Worm (Caenorhabditis elegans) whole organism, young adult: ENCODE data around the gene rsp-6.
A peak's percentile ranks its signal among the peaks of the same experiment; 100 is the strongest.

Experiments
- B0019.2 ChIP-seq: fragments of 200-800 bp; sonication (Bioruptor generic); conservative IDR thresholded peaks from 2 replicates; pipeline ENCODE4 v1.3.6; 2022; ENCODE audit warnings: missing genetic modification reagents, missing genetic modification characterization, missing compliant biosample characterization
- B0035.1 ChIP-seq: sonication (generic microtip); optimal IDR thresholded peaks from 2 replicates; lab custom pipeline; 2016; ENCODE audit warnings: missing genetic modification characterization, mild to moderate bottlenecking, missing compliant biosample characterization, missing genotype, missing genetic modification reagents
- B0261.1 ChIP-seq: sonication (generic microtip); optimal IDR thresholded peaks from 2 replicates; lab custom pipeline; 2016; ENCODE audit warnings: mild to moderate bottlenecking, missing genetic modification characterization, moderate library complexity, missing compliant biosample characterization
- C06A6.2 ChIP-seq: fragments of 200-800 bp; sonication (Bioruptor generic); conservative IDR thresholded peaks from 2 replicates; pipeline ENCODE4 v1.3.6; 2022; ENCODE audit warnings: missing genetic modification characterization, missing compliant biosample characterization
- F10E7.11 ChIP-seq: sonication (generic microtip); optimal IDR thresholded peaks from 2 replicates; lab custom pipeline; 2017; ENCODE audit warnings: mild to moderate bottlenecking, missing genetic modification characterization, moderate library complexity, missing compliant biosample characterization
- F23B12.7 ChIP-seq: sonication (generic microtip); optimal IDR thresholded peaks from 2 replicates; lab custom pipeline; 2017; ENCODE audit warnings: missing genetic modification characterization, mild to moderate bottlenecking, missing compliant biosample characterization, antibody characterized with exemption, moderate library complexity; ENCODE audit not compliant: insufficient read depth
- F49E8.2 ChIP-seq: sonication (generic microtip); optimal IDR thresholded peaks from 3 replicates; lab custom pipeline; 2017; ENCODE audit warnings: missing genetic modification characterization, mild to moderate bottlenecking, missing compliant biosample characterization, antibody characterized with exemption, moderate library complexity; ENCODE audit not compliant: insufficient read depth
- F52B5.7 ChIP-seq: sonication (generic microtip); optimal IDR thresholded peaks from 2 replicates; lab custom pipeline; 2016; ENCODE audit warnings: mild to moderate bottlenecking, missing genetic modification characterization, missing compliant biosample characterization
- F57C9.4 ChIP-seq: sonication (generic microtip); optimal IDR thresholded peaks from 2 replicates; lab custom pipeline; 2017; ENCODE audit warnings: mild to moderate bottlenecking, missing genetic modification characterization, missing compliant biosample characterization
- K12H6.12 ChIP-seq: fragments of 200-800 bp; sonication (Bioruptor generic); optimal IDR thresholded peaks from 2 replicates; lab custom pipeline; 2018; ENCODE audit warnings: mild to moderate bottlenecking, missing genetic modification characterization, missing compliant biosample characterization
- Y56A3A.18 ChIP-seq: fragments of 200-800 bp; sonication (Bioruptor generic); IDR thresholded peaks from 2 replicates; pipeline ENCODE4 v1.3.6; 2022; ENCODE audit warnings: missing genetic modification reagents, missing genetic modification characterization, missing compliant biosample characterization
- Y95B8A.8 ChIP-seq: fragments of 200-800 bp; sonication (Bioruptor generic); IDR thresholded peaks from 2 replicates; pipeline ENCODE4 v1.3.6; 2022; ENCODE audit warnings: missing genetic modification reagents, missing genetic modification characterization, missing compliant biosample characterization
- akir-1 ChIP-seq: fragments of 200-800 bp; sonication (Bioruptor generic); optimal IDR thresholded peaks from 2 replicates; lab custom pipeline; 2018; ENCODE audit warnings: mild to moderate bottlenecking, missing genetic modification characterization, moderate library complexity, missing compliant biosample characterization
- ama-1 ChIP-seq, 3 experiments: fragments of 150-350 bp in 1 of 3; sonication (generic microtip) in 2 of 3; optimal IDR thresholded peaks; 2 replicates each; lab custom pipeline; 2014 to 2018; ENCODE audit warnings: missing biosample characterization in 2 of 3, missing genetic modification characterization in 2 of 3, missing genetic modification reagents in 2 of 3
- aptf-2 ChIP-seq: fragments of 200-800 bp; sonication (Bioruptor generic); conservative IDR thresholded peaks from 2 replicates; pipeline ENCODE4 v1.3.6; 2022; ENCODE audit warnings: missing genetic modification reagents, missing genetic modification characterization, missing compliant biosample characterization
- ceh-58 ChIP-seq: fragments of 200-800 bp; sonication (Bioruptor generic); IDR thresholded peaks from 2 replicates; pipeline ENCODE4 v1.3.6; 2022; ENCODE audit warnings: missing genetic modification characterization, missing compliant biosample characterization
- ceh-91 ChIP-seq: fragments of 200-800 bp; sonication (Bioruptor generic); IDR thresholded peaks from 2 replicates; pipeline ENCODE4 v1.3.6; 2022; ENCODE audit warnings: missing genetic modification reagents, missing genetic modification characterization, missing compliant biosample characterization
- chd-7 ChIP-seq: sonication (generic microtip); optimal IDR thresholded peaks from 2 replicates; lab custom pipeline; 2016; ENCODE audit warnings: mild to moderate bottlenecking, missing genetic modification characterization, moderate library complexity, missing compliant biosample characterization
- dpl-1 ChIP-seq: fragments of 150-350 bp; optimal IDR thresholded peaks from 2 replicates; lab custom pipeline; 2014; ENCODE audit warnings: missing biosample characterization, missing genetic modification reagents, missing genetic modification characterization
- efl-1 ChIP-seq: fragments of 150-350 bp; optimal IDR thresholded peaks from 2 replicates; lab custom pipeline; 2014; ENCODE audit warnings: missing biosample characterization, missing genetic modification reagents, missing genetic modification characterization
- hlh-12 ChIP-seq: sonication (generic microtip); optimal IDR thresholded peaks from 2 replicates; lab custom pipeline; 2016; ENCODE audit warnings: missing genetic modification characterization, missing compliant biosample characterization
- hmg-1.2 ChIP-seq: fragments of 200-800 bp; sonication (Bioruptor generic); IDR thresholded peaks from 2 replicates; pipeline ENCODE4 v1.3.6; 2022; ENCODE audit warnings: missing genetic modification reagents, missing genetic modification characterization, missing compliant biosample characterization
- hmg-20 ChIP-seq: fragments of 200-800 bp; sonication (Bioruptor generic); IDR thresholded peaks from 2 replicates; pipeline ENCODE4 v1.3.6; 2022; ENCODE audit warnings: missing genetic modification reagents, missing genetic modification characterization, missing compliant biosample characterization
- hrde-1 ChIP-seq: sonication (generic microtip); optimal IDR thresholded peaks from 2 replicates; lab custom pipeline; 2016; ENCODE audit warnings: missing genetic modification characterization, mild to moderate bottlenecking, missing compliant biosample characterization, moderate library complexity, missing genotype, missing genetic modification reagents, borderline replicate concordance
- let-526 ChIP-seq: fragments of 200-800 bp; sonication (Bioruptor generic); IDR thresholded peaks from 2 replicates; pipeline ENCODE4 v1.3.6; 2022; ENCODE audit warnings: missing genetic modification reagents, missing genetic modification characterization, missing compliant biosample characterization
- lin-26 ChIP-seq: fragments of 200-800 bp; sonication (Bioruptor generic); IDR thresholded peaks from 2 replicates; pipeline ENCODE4 v1.3.6; 2022; ENCODE audit warnings: missing genetic modification reagents, missing genetic modification characterization, missing compliant biosample characterization
- lin-35 ChIP-seq, 3 experiments: fragments of 150-350 bp in 2 of 3; sonication (generic microtip) in 1 of 3; optimal IDR thresholded peaks; 2 replicates each; lab custom pipeline; 2014 to 2018; ENCODE audit warnings: missing biosample characterization in 3 of 3, missing genetic modification characterization in 3 of 3, missing genetic modification reagents in 3 of 3
- lin-40 ChIP-seq: sonication (generic microtip); optimal IDR thresholded peaks from 2 replicates; lab custom pipeline; 2016; ENCODE audit warnings: missing genetic modification characterization, mild to moderate bottlenecking, missing compliant biosample characterization, missing genotype, missing genetic modification reagents
- lin-54 ChIP-seq: fragments of 200-800 bp; sonication (Bioruptor generic); optimal IDR thresholded peaks from 2 replicates; lab custom pipeline; 2018; ENCODE audit warnings: mild to moderate bottlenecking, missing genetic modification characterization, missing compliant biosample characterization
- lsy-27 ChIP-seq: sonication (generic microtip); optimal IDR thresholded peaks from 2 replicates; lab custom pipeline; 2017; ENCODE audit warnings: missing genetic modification characterization, mild to moderate bottlenecking, missing compliant biosample characterization, antibody characterized with exemption, missing genotype, borderline replicate concordance; ENCODE audit not compliant: insufficient read depth
- madf-6 ChIP-seq: fragments of 200-800 bp; sonication (Bioruptor generic); IDR thresholded peaks from 2 replicates; pipeline ENCODE4 v1.3.6; 2022; ENCODE audit warnings: missing genetic modification reagents, missing genetic modification characterization, missing compliant biosample characterization
- madf-8 ChIP-seq: fragments of 200-800 bp; sonication (Bioruptor generic); conservative IDR thresholded peaks from 2 replicates; pipeline ENCODE4 v1.3.6; 2022; ENCODE audit warnings: missing genetic modification reagents, missing genetic modification characterization, missing compliant biosample characterization
- mcd-1 ChIP-seq: fragments of 200-800 bp; sonication (Bioruptor generic); IDR thresholded peaks from 2 replicates; pipeline ENCODE4 v1.3.6; 2022; ENCODE audit warnings: missing genetic modification reagents, missing genetic modification characterization, missing compliant biosample characterization
- mel-28 ChIP-seq: sonication (generic microtip); optimal IDR thresholded peaks from 2 replicates; lab custom pipeline; 2016; ENCODE audit warnings: borderline replicate concordance, mild to moderate bottlenecking, missing genetic modification characterization, missing compliant biosample characterization
- nhr-179 ChIP-seq: sonication (generic microtip); optimal IDR thresholded peaks from 2 replicates; lab custom pipeline; 2016; ENCODE audit warnings: mild to moderate bottlenecking, missing genetic modification characterization, missing compliant biosample characterization
- nhr-80 ChIP-seq: sonication (generic microtip); optimal IDR thresholded peaks from 2 replicates; lab custom pipeline; 2016; ENCODE audit warnings: missing genetic modification characterization, missing compliant biosample characterization
- nhr-90 ChIP-seq: sonication (generic microtip); optimal IDR thresholded peaks from 2 replicates; lab custom pipeline; 2016; ENCODE audit warnings: missing genotype, mild to moderate bottlenecking, missing genetic modification characterization, missing compliant biosample characterization
- rcor-1 ChIP-seq: fragments of 200-800 bp; sonication (Bioruptor generic); IDR thresholded peaks from 2 replicates; pipeline ENCODE4 v1.3.6; 2022; ENCODE audit warnings: missing genetic modification reagents, missing genetic modification characterization, missing compliant biosample characterization
- repo-1 ChIP-seq: sonication (generic microtip); optimal IDR thresholded peaks from 2 replicates; lab custom pipeline; 2017; ENCODE audit warnings: mild to moderate bottlenecking, missing genetic modification characterization, missing compliant biosample characterization
- rpc-1 ChIP-seq, 2 experiments: fragments of 150-350 bp in 1 of 2; sonication (generic microtip) in 1 of 2; optimal IDR thresholded peaks; 2 replicates each; lab custom pipeline; 2014 to 2018; ENCODE audit warnings: missing biosample characterization in 1 of 2, missing genetic modification characterization in 1 of 2, missing genetic modification reagents in 1 of 2, missing genotype in 1 of 2
- sea-2 ChIP-seq: fragments of 200-800 bp; sonication (Bioruptor generic); IDR thresholded peaks from 2 replicates; pipeline ENCODE4 v1.3.6; 2022; ENCODE audit warnings: missing genetic modification characterization, missing compliant biosample characterization
- snpc-1.3 ChIP-seq: sonication (generic microtip); optimal IDR thresholded peaks from 2 replicates; lab custom pipeline; 2017; ENCODE audit warnings: missing genetic modification characterization, mild to moderate bottlenecking, missing compliant biosample characterization, antibody characterized with exemption, moderate library complexity, missing genotype, missing genetic modification reagents; ENCODE audit not compliant: insufficient read depth
- sptf-2 ChIP-seq: fragments of 200-800 bp; sonication (Bioruptor generic); optimal IDR thresholded peaks from 2 replicates; lab custom pipeline; 2018; ENCODE audit warnings: mild to moderate bottlenecking, missing genetic modification characterization, missing compliant biosample characterization
- unc-130 ChIP-seq: sonication (generic microtip); optimal IDR thresholded peaks from 2 replicates; lab custom pipeline; 2016; ENCODE audit warnings: missing genetic modification reagents, missing genetic modification characterization, missing compliant biosample characterization
- zfh-2 ChIP-seq: fragments of 200-800 bp; sonication (Bioruptor generic); conservative IDR thresholded peaks from 2 replicates; pipeline ENCODE4 v1.3.6; 2022; ENCODE audit warnings: missing genetic modification reagents, missing genetic modification characterization, missing compliant biosample characterization
- zim-3 ChIP-seq: sonication (generic microtip); optimal IDR thresholded peaks from 2 replicates; lab custom pipeline; 2017; ENCODE audit warnings: mild to moderate bottlenecking, missing genetic modification characterization, moderate library complexity, missing compliant biosample characterization
- ztf-18 ChIP-seq: sonication (generic microtip); optimal IDR thresholded peaks from 2 replicates; lab custom pipeline; 2016; ENCODE audit warnings: missing genotype, mild to moderate bottlenecking, missing genetic modification characterization, missing compliant biosample characterization

Gene rsp-6

ce11 chrIV:7796432-7797113, 5.5 kb upstream of the rsp-6 start, which contains the start of gene sgo-1 (continued):
- no peak for TF ChIP-seq C06A6.2 (GFP tag; lab: Robert Waterston, UW)
- peak; percentile 90 for TF ChIP-seq B0019.2
- TF ChIP-seq nhr-80 (tag; lab: Kevin White, UChicago), result no peak
- TF ChIP-seq nhr-179 (tag; lab: Kevin White, UChicago), result no peak
- no peak for TF ChIP-seq lsy-27 (tag; lab: Kevin White, UChicago)
- TF ChIP-seq sea-2, result no peak
- peak; percentile 78 for TF ChIP-seq mcd-1
- no peak for TF ChIP-seq chd-7 (tag; lab: Kevin White, UChicago)
- no peak for TF ChIP-seq lin-40
- TF ChIP-seq hrde-1 (tag; lab: Kevin White, UChicago), result peak; percentile 69
- peak; percentile 85 for TF ChIP-seq snpc-1.3 (tag; lab: Kevin White, UChicago)
- TF ChIP-seq mel-28, result no peak
- peak; percentile 100 for TF ChIP-seq madf-6 (GFP tag; lab: Robert Waterston, UW)
- TF ChIP-seq ceh-58 (GFP tag; lab: Robert Waterston, UW), result no peak
- TF ChIP-seq Y56A3A.18 (GFP tag; lab: Robert Waterston, UW), result no peak
- no peak for TF ChIP-seq sptf-2
- TF ChIP-seq K12H6.12 (tag; lab: Kevin White, UChicago), result no peak
- TF ChIP-seq F49E8.2 (tag; lab: Kevin White, UChicago), result peak; percentile 85
- peak in 2 of 3 experiments; percentile 2 to 82 for TF ChIP-seq lin-35 (GFP tag; optimal IDR thresholded peaks at IDR 0.05; lab: Kevin White, UChicago)
- TF ChIP-seq efl-1 (GFP tag; lab: Kevin White, UChicago), result peak; percentile 100
- TF ChIP-seq akir-1 (GFP tag; lab: Kevin White, UChicago), result no peak
- peak; percentile 98 for TF ChIP-seq Y95B8A.8 (GFP tag; lab: Robert Waterston, UW)
- TF ChIP-seq let-526 (GFP tag; lab: Robert Waterston, UW), result no peak
- TF ChIP-seq B0035.1, result no peak
- TF ChIP-seq zim-3 (tag; lab: Kevin White, UChicago), result no peak
- peak; percentile 87 for TF ChIP-seq unc-130
- peak; percentile 95 for TF ChIP-seq dpl-1
- TF ChIP-seq F23B12.7 (tag; lab: Kevin White, UChicago), result no peak
- no peak for TF ChIP-seq hlh-12 (tag; lab: Kevin White, UChicago)
- TF ChIP-seq B0261.1 (tag; lab: Kevin White, UChicago), result no peak
- TF ChIP-seq hmg-1.2 (GFP tag; lab: Robert Waterston, UW), result peak; percentile 68
- no peak for TF ChIP-seq rpc-1 (optimal IDR thresholded peaks at IDR 0.05; lab: Kevin White, UChicago)
- no peak for TF ChIP-seq rpc-1 (tag; optimal IDR thresholded peaks at IDR 0.05; lab: Kevin White, UChicago)
- TF ChIP-seq nhr-90 (tag; lab: Kevin White, UChicago), result no peak
- TF ChIP-seq lin-54 (GFP tag; lab: Kevin White, UChicago), result peak; percentile 91
- TF ChIP-seq F52B5.7 (tag; lab: Kevin White, UChicago), result no peak
- peak; percentile 98 for TF ChIP-seq ceh-91 (GFP tag; lab: Robert Waterston, UW)
- TF ChIP-seq hmg-20 (GFP tag; lab: Robert Waterston, UW), result no peak
- TF ChIP-seq zfh-2, result no peak
- peak; percentile 98 for TF ChIP-seq madf-8 (GFP tag; lab: Robert Waterston, UW)
- TF ChIP-seq repo-1 (tag; lab: Kevin White, UChicago), result no peak
- TF ChIP-seq ztf-18, result no peak
- no peak for TF ChIP-seq lin-26 (GFP tag; lab: Robert Waterston, UW)
- TF ChIP-seq F57C9.4 (tag; lab: Kevin White, UChicago), result no peak
- TF ChIP-seq ama-1 (optimal IDR thresholded peaks at IDR 0.05; lab: Kevin White, UChicago), result no peak
- no peak for TF ChIP-seq ama-1 (GFP tag; optimal IDR thresholded peaks at IDR 0.05; lab: Kevin White, UChicago)
- peak; percentile 93 for TF ChIP-seq rcor-1
- no peak for TF ChIP-seq aptf-2 (GFP tag; lab: Robert Waterston, UW)
- TF ChIP-seq F10E7.11 (tag; lab: Kevin White, UChicago), result no peak
